Worm (Caenorhabditis elegans) whole organism, L3 larva: ENCODE data around the gene R13A1.10.
A peak's percentile ranks its signal among the peaks of the same experiment; 100 is the strongest.

Experiments
- R02D3.7 ChIP-seq: fragments of 150-350 bp; optimal IDR thresholded peaks from 2 replicates; lab custom pipeline; 2014; ENCODE audit warnings: missing biosample characterization, missing genetic modification characterization
- aly-2 ChIP-seq: fragments of 150-350 bp; optimal IDR thresholded peaks from 2 replicates; lab custom pipeline; 2014; ENCODE audit warnings: missing biosample characterization, missing genetic modification characterization
- ama-1 ChIP-seq: fragments of 150-350 bp; optimal IDR thresholded peaks from 2 replicates; lab custom pipeline; 2018
- ceh-16 ChIP-seq: sonication (generic microtip); optimal IDR thresholded peaks from 2 replicates; lab custom pipeline; 2017; ENCODE audit warnings: missing biosample characterization, missing genetic modification characterization
- ceh-28 ChIP-seq: fragments of 150-350 bp; optimal IDR thresholded peaks from 2 replicates; lab custom pipeline; 2014; ENCODE audit warnings: missing biosample characterization, missing genetic modification reagents, missing genetic modification characterization
- ceh-82 ChIP-seq: fragments of 150-350 bp; optimal IDR thresholded peaks from 2 replicates; lab custom pipeline; 2014; ENCODE audit warnings: missing biosample characterization, missing genetic modification characterization
- ceh-9 ChIP-seq: sonication (generic microtip); optimal IDR thresholded peaks from 2 replicates; lab custom pipeline; 2018; ENCODE audit warnings: missing biosample characterization, missing genetic modification characterization
- daf-12 ChIP-seq: fragments of 150-350 bp; optimal IDR thresholded peaks from 2 replicates; lab custom pipeline; 2014; ENCODE audit warnings: missing biosample characterization, missing genetic modification reagents, missing genetic modification characterization
- egl-27 ChIP-seq: sonication (generic microtip); optimal IDR thresholded peaks from 4 replicates; lab custom pipeline; 2017; ENCODE audit warnings: missing biosample characterization, missing genetic modification reagents, missing genetic modification characterization
- egl-5 ChIP-seq: fragments of 150-350 bp; optimal IDR thresholded peaks from 2 replicates; lab custom pipeline; 2017; ENCODE audit warnings: missing biosample characterization, missing genetic modification reagents, missing genetic modification characterization, inconsistent platforms
- elt-1 ChIP-seq: fragments of 150-350 bp; optimal IDR thresholded peaks from 2 replicates; lab custom pipeline; 2014; ENCODE audit warnings: missing biosample characterization, missing genetic modification characterization
- elt-2 ChIP-seq: sonication (generic microtip); optimal IDR thresholded peaks from 2 replicates; lab custom pipeline; 2016; ENCODE audit warnings: missing genetic modification reagents, mild to moderate bottlenecking, missing genetic modification characterization, missing compliant biosample characterization
- elt-3 ChIP-seq, 3 experiments: fragments of 150-350 bp in 1 of 3; sonication (generic microtip) in 2 of 3; optimal IDR thresholded peaks; 2 replicates in 2 of 3; 4 replicates in 1 of 3; lab custom pipeline; 2014 to 2017; ENCODE audit warnings: missing biosample characterization in 3 of 3, missing genetic modification characterization in 3 of 3
- eor-1 ChIP-seq, 2 experiments: fragments of 150-350 bp; optimal IDR thresholded peaks; 2 replicates each; lab custom pipeline; 2014 to 2018; ENCODE audit warnings: missing biosample characterization in 2 of 2, missing genetic modification characterization in 2 of 2
- fkh-10 ChIP-seq: sonication (generic microtip); optimal IDR thresholded peaks from 2 replicates; lab custom pipeline; 2017; ENCODE audit warnings: missing biosample characterization, missing genetic modification reagents, missing genetic modification characterization
- fos-1 ChIP-seq: fragments of 150-350 bp; optimal IDR thresholded peaks from 2 replicates; lab custom pipeline; 2014; ENCODE audit warnings: missing biosample characterization, missing genetic modification characterization
- hmg-11 ChIP-seq: sonication (generic microtip); optimal IDR thresholded peaks from 2 replicates; lab custom pipeline; 2016; ENCODE audit warnings: missing genetic modification characterization, missing compliant biosample characterization
- jun-1 ChIP-seq: fragments of 150-350 bp; optimal IDR thresholded peaks from 2 replicates; lab custom pipeline; 2014; ENCODE audit warnings: missing biosample characterization, missing genetic modification reagents, missing genetic modification characterization
- lin-15B ChIP-seq: fragments of 150-350 bp; optimal IDR thresholded peaks from 2 replicates; lab custom pipeline; 2014; ENCODE audit warnings: missing biosample characterization, missing genetic modification characterization
- mdl-1 ChIP-seq: fragments of 150-350 bp; optimal IDR thresholded peaks from 2 replicates; lab custom pipeline; 2014; ENCODE audit warnings: missing biosample characterization, missing genetic modification characterization
- mml-1 ChIP-seq: fragments of 150-350 bp; sonication (generic microtip); optimal IDR thresholded peaks from 3 replicates; lab custom pipeline; 2014; ENCODE audit warnings: missing biosample characterization, missing genetic modification characterization
- nfya-1 ChIP-seq: sonication (generic microtip); optimal IDR thresholded peaks from 2 replicates; lab custom pipeline; 2017; ENCODE audit warnings: missing genetic modification characterization, mild to moderate bottlenecking, missing compliant biosample characterization, antibody characterized with exemption, moderate library complexity; ENCODE audit not compliant: insufficient read depth
- nhr-11 ChIP-seq: fragments of 150-350 bp; optimal IDR thresholded peaks from 2 replicates; lab custom pipeline; 2014; ENCODE audit warnings: missing biosample characterization, missing genetic modification characterization
- nhr-12 ChIP-seq: fragments of 150-350 bp; optimal IDR thresholded peaks from 2 replicates; lab custom pipeline; 2014; ENCODE audit warnings: missing biosample characterization, missing genetic modification characterization
- nhr-237 ChIP-seq: fragments of 150-350 bp; optimal IDR thresholded peaks from 2 replicates; lab custom pipeline; 2014; ENCODE audit warnings: missing biosample characterization, missing genetic modification characterization
- nhr-25 ChIP-seq: sonication (generic microtip); optimal IDR thresholded peaks from 2 replicates; lab custom pipeline; 2017; ENCODE audit warnings: missing biosample characterization, missing genetic modification characterization
- nhr-67 ChIP-seq: fragments of 150-350 bp; optimal IDR thresholded peaks from 2 replicates; lab custom pipeline; 2014; ENCODE audit warnings: missing biosample characterization, missing genetic modification characterization
- nhr-76 ChIP-seq: fragments of 150-350 bp; sonication (generic microtip); optimal IDR thresholded peaks from 5 replicates; lab custom pipeline; 2014; ENCODE audit warnings: missing biosample characterization, missing genetic modification characterization
- pqm-1 ChIP-seq: fragments of 150-350 bp; optimal IDR thresholded peaks from 2 replicates; lab custom pipeline; 2017; ENCODE audit warnings: missing biosample characterization, missing genetic modification characterization, inconsistent platforms
- sea-2 ChIP-seq: fragments of 150-350 bp; sonication (generic microtip); optimal IDR thresholded peaks from 4 replicates; lab custom pipeline; 2014; ENCODE audit warnings: missing biosample characterization, missing genetic modification reagents, missing genetic modification characterization
- skn-1 ChIP-seq: fragments of 150-350 bp; optimal IDR thresholded peaks from 2 replicates; lab custom pipeline; 2014; ENCODE audit warnings: missing biosample characterization, missing genetic modification characterization
- snpc-4 ChIP-seq: fragments of 150-350 bp; optimal IDR thresholded peaks from 2 replicates; lab custom pipeline; 2014; ENCODE audit warnings: missing biosample characterization, missing genetic modification characterization
- tbx-2 ChIP-seq: sonication (generic microtip); optimal IDR thresholded peaks from 2 replicates; lab custom pipeline; 2016; ENCODE audit warnings: mild to moderate bottlenecking, missing genetic modification characterization, missing compliant biosample characterization
- unc-39 ChIP-seq: sonication (generic microtip); optimal IDR thresholded peaks from 4 replicates; lab custom pipeline; 2017; ENCODE audit warnings: missing biosample characterization, missing genetic modification characterization
- unc-62 ChIP-seq: fragments of 150-350 bp; sonication (generic microtip); optimal IDR thresholded peaks from 4 replicates; lab custom pipeline; 2014; ENCODE audit warnings: missing biosample characterization, missing genetic modification reagents, missing genetic modification characterization
- zag-1 ChIP-seq: fragments of 150-350 bp; optimal IDR thresholded peaks from 2 replicates; lab custom pipeline; 2014; ENCODE audit warnings: missing biosample characterization, missing genetic modification characterization
- ztf-4 ChIP-seq: fragments of 150-350 bp; optimal IDR thresholded peaks from 2 replicates; lab custom pipeline; 2014; ENCODE audit warnings: missing biosample characterization, missing genetic modification characterization

Gene R13A1.10

DNA sequence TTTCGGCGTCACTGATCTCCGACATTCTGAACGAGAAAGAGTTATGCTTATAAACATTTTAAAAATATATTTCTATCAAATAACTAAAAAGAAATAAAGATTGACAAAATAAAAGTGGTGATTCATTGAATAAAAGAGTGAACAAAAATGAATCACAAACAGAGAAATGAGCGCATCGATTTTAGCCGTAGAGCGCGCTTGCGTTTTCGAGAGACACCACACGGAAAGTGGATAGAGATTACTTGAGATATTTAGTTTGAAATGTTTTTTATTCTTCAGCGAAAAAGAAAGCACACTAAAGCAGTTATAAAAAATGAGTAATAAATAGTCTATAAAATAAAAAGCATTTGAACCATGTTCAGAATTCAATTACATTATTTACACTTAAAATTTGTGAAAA is 3.2 kb upstream of the R13A1.10 start, which contains the start of gene cap-1 (continued):
- TF ChIP-seq R02D3.7 (no peak), daf-12 (tag; lab: Kevin White, UChicago) (no peak)

DNA sequence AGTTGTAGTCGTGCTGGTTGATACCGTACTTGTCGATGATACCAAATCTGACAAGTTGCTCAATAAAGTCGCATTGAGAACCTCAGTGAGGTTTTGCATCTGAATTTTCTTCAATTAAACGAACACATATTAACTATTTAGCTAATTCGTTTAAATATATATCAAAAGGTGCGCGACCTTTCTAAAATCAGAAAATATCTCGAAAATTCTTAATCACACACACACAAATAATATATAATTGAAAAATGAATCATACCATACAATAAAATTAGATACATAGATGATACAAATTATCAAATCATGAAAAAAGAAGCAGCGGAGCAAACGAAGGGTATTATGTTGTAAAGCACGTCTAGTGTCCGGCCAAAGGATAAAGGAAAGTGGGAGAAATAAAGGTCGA is 1.2 kb upstream of the R13A1.10 start, which contains the start of gene D2024.5:
Gene D2024.5 (minus strand): TSS at position 101 of the 400 bp plus-strand sequence.
- TF ChIP-seq elt-1 (tag; lab: Kevin White, UChicago) (no peak), zag-1 (tag; lab: Kevin White, UChicago) (no peak), nhr-67 (no peak), lin-15B (tag; lab: Kevin White, UChicago) (no peak), daf-12 (tag; lab: Kevin White, UChicago) (no peak), nhr-11 (tag; lab: Kevin White, UChicago) (no peak), unc-39 (tag; lab: Kevin White, UChicago) (no peak), elt-3 (tag; optimal IDR thresholded peaks at IDR 0.05; lab: Kevin White, UChicago) (no peak), snpc-4 (tag; lab: Kevin White, UChicago) (no peak), elt-2 (tag; lab: Kevin White, UChicago) (no peak), ceh-9 (tag; lab: Kevin White, UChicago) (no peak), egl-5 (tag; lab: Kevin White, UChicago) (no peak), skn-1 (tag; lab: Kevin White, UChicago) (no peak), mdl-1 (tag; lab: Kevin White, UChicago) (no peak), ceh-82 (tag; lab: Kevin White, UChicago) (no peak), ama-1 (lab: Kevin White, UChicago) (no peak), unc-62 (no peak), eor-1 (tag; optimal IDR thresholded peaks at IDR 0.05; lab: Kevin White, UChicago) (no peak), nfya-1 (no peak), hmg-11 (tag; lab: Kevin White, UChicago) (no peak)

DNA sequence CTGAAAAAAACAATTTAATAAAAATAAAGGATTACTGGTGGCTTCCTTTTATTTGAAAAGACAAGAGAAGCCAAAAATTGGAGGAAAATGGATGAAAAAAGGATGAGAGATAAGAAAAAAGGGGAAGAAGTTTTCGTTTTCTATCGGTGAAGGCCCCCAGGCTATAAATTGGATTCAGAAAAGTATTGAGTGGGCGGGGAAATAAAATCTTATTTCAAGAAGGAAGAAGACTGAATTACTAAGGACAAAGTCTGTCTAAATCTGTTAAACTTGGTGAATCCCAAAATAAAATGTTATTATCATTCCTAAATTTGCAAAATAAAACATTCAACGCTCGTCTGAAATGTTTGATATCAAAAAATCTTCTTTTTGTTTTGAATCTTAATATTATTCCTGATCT is 4.9 kb downstream of the R13A1.10 start:
- no peak for TF ChIP-seq lin-15B (tag; lab: Kevin White, UChicago)
- peak; percentile 18 for TF ChIP-seq fkh-10 (GFP tag; lab: Kevin White, UChicago)
- TF ChIP-seq, all 47 proteins: peak for 1

DNA sequence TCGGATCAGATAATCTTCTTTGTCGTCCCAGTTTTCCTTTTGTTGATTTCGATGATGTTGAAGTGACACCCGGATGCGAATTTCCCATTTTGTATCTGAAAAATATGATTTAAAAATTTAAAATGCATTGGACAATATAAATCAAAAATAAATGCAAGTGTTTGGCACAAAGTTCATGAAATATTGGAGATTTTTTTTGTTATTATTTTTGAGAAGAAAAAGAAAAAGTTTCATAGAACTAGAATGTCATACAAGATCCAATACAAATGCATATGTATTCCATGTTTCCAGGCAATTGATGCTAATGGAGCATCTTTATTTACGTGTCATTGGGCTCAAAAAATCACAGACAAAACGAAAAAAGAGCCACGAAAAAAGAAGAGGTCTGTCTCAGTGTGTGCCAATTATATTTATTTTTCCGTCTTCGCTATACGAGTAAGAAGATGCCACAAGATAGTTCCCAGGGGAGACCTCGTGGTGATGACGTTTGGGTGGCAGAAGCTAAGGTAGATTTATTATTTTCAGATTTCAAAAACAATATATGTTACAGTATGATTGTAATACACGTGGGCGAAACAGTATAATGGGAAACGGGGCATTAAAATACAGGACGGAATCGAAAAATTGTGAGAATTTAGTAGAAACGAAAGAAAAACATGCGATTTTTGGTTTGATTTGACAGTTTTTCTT is 7.4 kb downstream of the R13A1.10 start, which contains the start of the genes glb-23 and R13A1.1:
Gene glb-23 (minus strand): TSS at position 101 of the 690 bp plus-strand sequence.
Gene R13A1.1 (plus strand): TSS at position 640 of the 690 bp plus-strand sequence.
- TF ChIP-seq nhr-12 (tag; lab: Kevin White, UChicago) (no peak), egl-5 (tag; lab: Kevin White, UChicago) (no peak), egl-27 (tag; lab: Kevin White, UChicago) (no peak), nhr-67 (no peak), unc-62 (no peak), nfya-1 (no peak), nhr-237 (no peak), tbx-2 (tag; lab: Kevin White, UChicago) (no peak), skn-1 (tag; lab: Kevin White, UChicago) (no peak), aly-2 (no peak), nhr-25 (tag; lab: Kevin White, UChicago) (no peak)
- TF ChIP-seq, all 47 proteins: peak for 0

DNA sequence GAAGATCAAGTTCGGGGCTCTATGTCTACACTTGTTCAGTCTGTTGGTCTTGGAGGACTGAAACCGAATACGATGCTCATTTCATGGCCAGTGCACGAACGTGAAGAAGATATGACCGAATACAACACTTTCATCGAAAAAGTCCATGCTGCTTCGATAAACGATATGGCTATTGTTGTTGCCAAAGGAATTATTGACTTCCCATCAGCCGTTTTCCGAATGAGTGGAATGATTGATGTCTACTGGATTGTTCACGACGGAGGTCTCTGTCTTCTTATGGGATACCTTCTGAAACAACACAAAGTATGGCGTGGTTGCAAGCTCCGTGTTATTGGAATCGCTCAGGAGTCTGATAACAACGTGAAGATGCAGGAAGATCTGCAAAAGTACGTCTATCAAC is 10.8 kb downstream of the R13A1.10 start:
- TF ChIP-seq fos-1 = no peak
- TF ChIP-seq elt-2 (tag; lab: Kevin White, UChicago) = no peak
- no peak for TF ChIP-seq R02D3.7
- no peak for TF ChIP-seq sea-2 (GFP tag; lab: Kevin White, UChicago)
- TF ChIP-seq ceh-28 = no peak
- TF ChIP-seq ceh-9 (tag; lab: Kevin White, UChicago) = no peak
- no peak for TF ChIP-seq daf-12 (tag; lab: Kevin White, UChicago)
- no peak for TF ChIP-seq jun-1 (tag; lab: Kevin White, UChicago)
- TF ChIP-seq ztf-4 (tag; lab: Kevin White, UChicago) = no peak
- no peak for TF ChIP-seq pqm-1
- TF ChIP-seq ceh-16 (tag; lab: Kevin White, UChicago) = no peak
- TF ChIP-seq nhr-76 = no peak
- TF ChIP-seq fkh-10 (GFP tag; lab: Kevin White, UChicago) = no peak
- TF ChIP-seq mml-1 (tag; lab: Kevin White, UChicago) = no peak
- TF ChIP-seq nhr-12 (tag; lab: Kevin White, UChicago) = no peak
- no peak for TF ChIP-seq skn-1 (tag; lab: Kevin White, UChicago)
- no peak for TF ChIP-seq snpc-4 (tag; lab: Kevin White, UChicago)
